Fruit fly (Drosophila melanogaster): ENCODE data around the gene PPP4R2r.
A peak's percentile ranks its signal among the peaks of the same experiment; 100 is the strongest.

PPP4R2r gene

DNA sequence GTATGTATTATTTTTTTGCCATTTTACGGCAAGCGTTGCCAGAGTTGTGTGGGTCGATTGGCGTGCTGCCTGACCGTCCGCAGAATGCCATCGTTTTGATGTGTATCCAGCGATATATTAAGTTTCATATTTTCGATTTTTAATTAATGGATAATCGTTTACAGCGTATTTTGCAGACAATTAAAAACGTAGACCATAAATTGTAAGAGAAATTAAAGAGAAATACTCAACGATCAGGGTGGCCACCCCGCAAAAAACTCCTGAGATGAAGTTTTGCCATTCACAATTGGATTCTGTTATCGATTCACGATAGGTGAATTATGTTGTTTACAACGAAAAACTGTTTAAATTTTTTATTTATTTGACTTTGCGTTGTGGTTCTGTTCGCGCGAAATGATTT lies 4.0 kb upstream of the PPP4R2r start, which contains the start of gene nocte:
TSS of gene nocte (minus strand) at position 51 of the 400 bp plus-strand sequence.
- TF ChIP-seq psq (optimal IDR thresholded peaks at IDR 0.05): no peak
- no peak for TF ChIP-seq Dll (optimal IDR thresholded peaks at IDR 0.05)
- TF ChIP-seq pan (optimal IDR thresholded peaks at IDR 0.05): no peak

DNA sequence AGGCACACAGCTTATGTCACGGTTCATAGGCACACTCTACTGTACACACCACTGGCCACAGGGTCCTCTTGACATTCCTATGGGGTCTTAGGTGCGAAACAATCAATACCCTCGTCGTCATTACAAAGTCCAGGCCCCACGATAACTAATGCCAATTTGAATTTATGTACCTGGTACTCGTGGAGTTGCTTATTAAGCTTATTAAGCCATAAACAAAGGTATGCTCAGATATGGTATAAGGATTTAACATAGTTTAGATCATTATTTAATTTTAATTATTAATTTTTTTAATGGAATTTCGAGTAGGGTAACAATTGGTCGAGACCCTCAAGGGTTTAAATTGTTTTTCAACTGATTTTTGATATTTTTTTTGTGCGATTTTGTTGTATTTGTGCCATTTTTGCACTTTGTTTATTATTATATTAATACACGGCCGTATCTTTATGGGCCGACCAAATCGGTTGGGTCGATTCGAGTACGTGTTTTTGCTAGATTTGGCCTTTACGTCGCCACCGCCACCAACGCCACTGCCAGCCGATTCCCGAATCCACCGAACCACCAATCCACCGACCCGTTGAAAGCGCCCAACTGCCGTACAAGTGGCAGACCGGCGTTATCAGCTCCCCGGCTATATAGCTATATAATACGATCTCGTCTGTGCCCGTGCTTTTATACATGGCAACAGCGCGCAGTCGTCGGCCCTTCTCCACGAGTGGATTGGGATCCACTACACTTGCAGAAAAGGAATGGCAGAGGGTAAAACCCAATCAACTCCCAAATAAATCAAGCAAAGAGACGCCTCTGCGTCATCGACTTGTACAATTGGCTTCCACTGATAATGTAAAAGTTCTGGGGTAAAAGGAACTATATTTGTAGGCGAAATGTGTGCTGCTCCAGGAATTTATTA lies 5.8 kb downstream of the PPP4R2r start:
- TF ChIP-seq pan (optimal IDR thresholded peaks at IDR 0.05) (peak; percentile 60), CG8478 (optimal IDR thresholded peaks at IDR 0.05) (no peak)

DNA sequence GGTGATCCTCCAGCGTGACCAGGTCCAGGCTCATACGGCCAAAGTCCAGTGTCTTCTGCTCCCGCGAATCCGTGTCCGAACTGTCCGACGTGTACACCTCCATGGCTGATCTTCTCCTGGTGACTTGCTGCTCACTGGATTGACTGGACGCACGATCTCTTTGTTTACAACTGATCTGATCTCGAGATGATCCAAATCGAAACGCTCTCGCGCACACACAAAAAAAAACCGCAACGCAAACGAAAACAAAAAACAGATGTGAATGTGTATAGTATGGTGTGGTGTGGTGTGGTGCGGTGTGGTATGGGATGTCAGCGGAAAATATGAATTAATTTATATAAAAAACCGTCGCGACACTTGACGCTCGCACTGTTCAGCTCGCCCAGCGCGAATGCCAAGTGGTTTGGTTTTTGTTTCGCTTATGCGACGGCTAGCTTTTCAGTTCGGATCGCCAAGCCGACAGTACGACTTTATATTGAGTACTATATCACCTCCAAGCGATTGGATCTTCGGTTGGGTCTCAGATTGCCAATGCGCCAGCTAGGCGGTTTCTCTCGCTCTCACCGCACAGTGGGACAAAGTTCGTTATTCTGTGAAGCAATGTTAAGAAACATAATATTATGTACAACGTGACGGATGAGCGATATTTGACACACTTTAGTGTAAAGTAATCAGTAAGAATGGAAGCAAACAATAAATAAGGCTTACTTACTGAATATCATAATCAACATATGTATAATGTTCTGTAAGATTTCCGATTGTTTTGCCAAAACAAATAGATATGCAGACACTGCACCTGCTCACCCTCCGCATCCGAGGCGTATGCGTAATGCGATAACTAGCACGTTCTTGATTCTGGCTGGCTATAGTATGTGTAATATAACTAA lies 7.7 kb downstream of the PPP4R2r start:
- TF ChIP-seq Dll (optimal IDR thresholded peaks at IDR 0.05) (no peak), pan (optimal IDR thresholded peaks at IDR 0.05) (no peak), EcR (GFP tag; optimal IDR thresholded peaks at IDR 0.05) (no peak), usp (GFP tag; optimal IDR thresholded peaks at IDR 0.05) (no peak), psq (optimal IDR thresholded peaks at IDR 0.05) (no peak), CG8478 (optimal IDR thresholded peaks at IDR 0.05) (no peak)

DNA sequence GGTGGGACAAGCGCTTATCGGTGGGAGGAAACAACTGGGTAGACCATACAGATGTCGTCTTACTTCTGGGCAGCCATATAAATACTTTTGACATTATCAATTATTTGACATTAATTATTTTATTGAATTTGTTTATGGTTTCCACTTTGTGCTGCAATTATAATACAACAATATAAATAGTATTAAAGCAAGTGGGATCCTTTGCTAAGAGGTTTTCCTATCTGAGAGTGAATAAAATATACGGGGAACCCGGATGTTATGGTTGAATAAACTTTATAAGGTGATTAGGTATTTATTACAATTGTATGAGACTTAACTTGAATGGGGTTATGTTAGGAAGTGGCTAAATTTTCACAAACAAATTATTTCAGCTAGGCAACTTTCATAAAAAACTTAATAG lies 8.5 kb downstream of the PPP4R2r start, which contains the start of gene CG32687:
TSS of gene CG32687 (minus strand) at position 101 of the 400 bp plus-strand sequence.
- TF ChIP-seq EcR (GFP tag; optimal IDR thresholded peaks at IDR 0.05): no peak

dm6 chrX:10487964-10488605 lies 9.4 kb downstream of the PPP4R2r start:
- TF ChIP-seq CG8478 (optimal IDR thresholded peaks at IDR 0.05): no peak
- TF ChIP-seq Dll (optimal IDR thresholded peaks at IDR 0.05): no peak
- no peak for TF ChIP-seq usp (GFP tag; optimal IDR thresholded peaks at IDR 0.05)
- TF ChIP-seq EcR (GFP tag; optimal IDR thresholded peaks at IDR 0.05): no peak
- no peak for TF ChIP-seq psq (optimal IDR thresholded peaks at IDR 0.05)
- TF ChIP-seq pan (optimal IDR thresholded peaks at IDR 0.05): no peak

- no peak for TF ChIP-seq Dll (optimal IDR thresholded peaks at IDR 0.05)
- no peak for TF ChIP-seq pan (optimal IDR thresholded peaks at IDR 0.05)
- no peak for TF ChIP-seq psq (optimal IDR thresholded peaks at IDR 0.05)
- no peak for TF ChIP-seq CG8478 (optimal IDR thresholded peaks at IDR 0.05)
- TF ChIP-seq EcR (GFP tag; optimal IDR thresholded peaks at IDR 0.05): no peak
- no peak for TF ChIP-seq usp (GFP tag; optimal IDR thresholded peaks at IDR 0.05)
Measured at dm6 chrX:10496319-10496718, 17.7 kb downstream of the PPP4R2r start.

dm6 chrX:10513611-10514010 lies 35.0 kb downstream of the PPP4R2r start:
- TF ChIP-seq usp (GFP tag; optimal IDR thresholded peaks at IDR 0.05) (no peak), EcR (GFP tag; optimal IDR thresholded peaks at IDR 0.05) (no peak), pan (optimal IDR thresholded peaks at IDR 0.05) (no peak), CG8478 (optimal IDR thresholded peaks at IDR 0.05) (no peak)

- no peak for TF ChIP-seq CG8478 (optimal IDR thresholded peaks at IDR 0.05)
- no peak for TF ChIP-seq EcR (GFP tag; optimal IDR thresholded peaks at IDR 0.05)
- TF ChIP-seq usp (GFP tag; optimal IDR thresholded peaks at IDR 0.05): no peak
- TF ChIP-seq pan (optimal IDR thresholded peaks at IDR 0.05): no peak
- no peak for TF ChIP-seq Dll (optimal IDR thresholded peaks at IDR 0.05)
- no peak for TF ChIP-seq psq (optimal IDR thresholded peaks at IDR 0.05)
Measured at dm6 chrX:10514850-10515249, 36.2 kb downstream of the PPP4R2r start.

DNA sequence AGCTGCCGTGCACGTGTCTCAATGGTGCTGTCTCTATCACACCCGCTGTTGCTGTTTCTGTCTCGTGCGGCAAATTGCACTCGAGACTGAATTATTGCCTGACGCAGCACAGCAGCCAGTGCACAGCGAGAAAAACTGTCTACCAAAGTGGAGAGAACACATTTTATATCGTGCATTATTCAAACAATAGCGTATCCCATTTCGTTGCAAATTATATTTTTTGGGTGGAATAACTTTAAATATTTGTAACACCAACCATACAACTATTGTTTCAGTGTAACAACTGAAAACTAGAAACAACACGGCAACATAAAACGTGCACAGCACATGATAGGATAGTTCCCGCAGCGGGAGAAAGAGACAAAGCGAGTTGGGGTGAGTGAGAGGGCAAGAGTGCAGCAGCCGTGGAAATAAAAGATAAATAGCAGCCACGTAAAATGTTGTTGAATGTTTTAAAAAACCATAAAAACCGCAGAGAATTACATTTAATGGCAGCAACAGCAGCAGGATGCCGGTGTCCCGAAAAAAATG lies 36.8 kb downstream of the PPP4R2r start:
- TF ChIP-seq psq (optimal IDR thresholded peaks at IDR 0.05) (no peak), EcR (GFP tag; optimal IDR thresholded peaks at IDR 0.05) (no peak), Dll (optimal IDR thresholded peaks at IDR 0.05) (no peak), pan (optimal IDR thresholded peaks at IDR 0.05) (no peak), CG8478 (optimal IDR thresholded peaks at IDR 0.05) (no peak), usp (GFP tag; optimal IDR thresholded peaks at IDR 0.05) (no peak)
